Worm (Caenorhabditis elegans): ENCODE data around the gene col-115.

- TF ChIP-seq nhr-6 (tag; optimal IDR thresholded peaks at IDR 0.05): no peak
- TF ChIP-seq fos-1 (tag; optimal IDR thresholded peaks at IDR 0.05): no peak
- TF ChIP-seq skn-1 (tag; optimal IDR thresholded peaks at IDR 0.05): no peak
- no peak for TF ChIP-seq ceh-82 (tag; optimal IDR thresholded peaks at IDR 0.05)
- TF ChIP-seq ZK546.5 (tag; optimal IDR thresholded peaks at IDR 0.05): no peak
- no peak for TF ChIP-seq nhr-237 (tag; optimal IDR thresholded peaks at IDR 0.05)
- TF ChIP-seq nhr-11 (tag; optimal IDR thresholded peaks at IDR 0.05): no peak
- TF ChIP-seq nhr-23 (tag; optimal IDR thresholded peaks at IDR 0.05): no peak
- no peak for TF ChIP-seq zag-1 (tag; optimal IDR thresholded peaks at IDR 0.05)
Measured at ce11 chrIV:8012330-8012729, 23.8 kb downstream of the col-115 start, which contains the start of gene Y42H9B.3.

Measured in whole organism, L2 larva.